Worm (Caenorhabditis elegans) whole organism, L2 larva: Measurements from ENCODE around the gene xpo-1.

Experiments used
- C34F6.9 ChIP-seq: fragments of 150-350 bp; optimal IDR thresholded peaks from 2 replicates; lab custom pipeline; 2014; ENCODE audit warnings: missing biosample characterization, missing genetic modification characterization
- R02D3.7 ChIP-seq: fragments of 150-350 bp; optimal IDR thresholded peaks from 2 replicates; lab custom pipeline; 2014; ENCODE audit warnings: missing biosample characterization, missing genetic modification characterization
- ZK546.5 ChIP-seq: sonication (generic microtip); optimal IDR thresholded peaks from 2 replicates; lab custom pipeline; 2017; ENCODE audit warnings: missing biosample characterization, missing genetic modification characterization
- alr-1 ChIP-seq: fragments of 150-350 bp; optimal IDR thresholded peaks from 2 replicates; lab custom pipeline; 2014; ENCODE audit warnings: missing biosample characterization, missing genetic modification characterization
- aly-2 ChIP-seq: fragments of 150-350 bp; optimal IDR thresholded peaks from 2 replicates; lab custom pipeline; 2014; ENCODE audit warnings: missing biosample characterization, missing genetic modification characterization
- ama-1 ChIP-seq: fragments of 150-350 bp; optimal IDR thresholded peaks from 2 replicates; lab custom pipeline; 2018; ENCODE audit warnings: inconsistent platforms
- crh-2 ChIP-seq: sonication (generic microtip); optimal IDR thresholded peaks from 2 replicates; lab custom pipeline; 2017; ENCODE audit warnings: missing biosample characterization, missing genetic modification characterization
- dmd-4 ChIP-seq: sonication (generic microtip); optimal IDR thresholded peaks from 2 replicates; lab custom pipeline; 2017; ENCODE audit warnings: missing biosample characterization, missing genetic modification characterization
- fos-1 ChIP-seq: fragments of 150-350 bp; optimal IDR thresholded peaks from 2 replicates; lab custom pipeline; 2014; ENCODE audit warnings: missing biosample characterization, missing genetic modification characterization
- gmeb-1 ChIP-seq: fragments of 150-350 bp; optimal IDR thresholded peaks from 2 replicates; lab custom pipeline; 2014; ENCODE audit warnings: missing biosample characterization, missing genetic modification characterization
- lin-11 ChIP-seq: fragments of 150-350 bp; sonication (generic microtip); optimal IDR thresholded peaks from 2 replicates; lab custom pipeline; 2014; ENCODE audit warnings: missing biosample characterization, missing genetic modification characterization, inconsistent platforms, mixed read lengths
- lin-13 ChIP-seq: fragments of 150-350 bp; optimal IDR thresholded peaks from 2 replicates; lab custom pipeline; 2014; ENCODE audit warnings: missing biosample characterization, missing genetic modification reagents, missing genetic modification characterization
- mab-5 ChIP-seq: fragments of 150-350 bp; optimal IDR thresholded peaks from 2 replicates; lab custom pipeline; 2014; ENCODE audit warnings: missing biosample characterization, missing genetic modification characterization
- mbf-1 ChIP-seq: sonication (generic microtip); optimal IDR thresholded peaks from 2 replicates; lab custom pipeline; 2017; ENCODE audit warnings: missing biosample characterization, missing genetic modification characterization
- mdl-1 ChIP-seq, 2 experiments: fragments of 150-350 bp in 1 of 2; sonication (generic microtip) in 1 of 2; optimal IDR thresholded peaks; 2 replicates each; lab custom pipeline; 2017; ENCODE audit warnings: missing biosample characterization in 2 of 2, missing genetic modification characterization in 2 of 2
- nhr-10 ChIP-seq: sonication (generic microtip); optimal IDR thresholded peaks from 2 replicates; lab custom pipeline; 2017; ENCODE audit warnings: missing biosample characterization, missing genetic modification characterization
- nhr-12 ChIP-seq: fragments of 150-350 bp; optimal IDR thresholded peaks from 2 replicates; lab custom pipeline; 2014; ENCODE audit warnings: missing biosample characterization, missing genetic modification characterization
- nhr-129 ChIP-seq: fragments of 150-350 bp; optimal IDR thresholded peaks from 2 replicates; lab custom pipeline; 2014; ENCODE audit warnings: missing biosample characterization, missing genetic modification characterization
- nhr-21 ChIP-seq: fragments of 150-350 bp; optimal IDR thresholded peaks from 2 replicates; lab custom pipeline; 2014; ENCODE audit warnings: missing biosample characterization, missing genetic modification characterization
- nhr-23 ChIP-seq: fragments of 150-350 bp; optimal IDR thresholded peaks from 2 replicates; lab custom pipeline; 2014; ENCODE audit warnings: missing biosample characterization, missing genetic modification reagents, missing genetic modification characterization
- nhr-25 ChIP-seq: fragments of 150-350 bp; sonication (generic microtip); optimal IDR thresholded peaks from 3 replicates; lab custom pipeline; 2014; ENCODE audit warnings: missing biosample characterization, missing genetic modification characterization
- nhr-6 ChIP-seq: fragments of 150-350 bp; optimal IDR thresholded peaks from 2 replicates; lab custom pipeline; 2014; ENCODE audit warnings: missing biosample characterization, missing genetic modification characterization
- peb-1 ChIP-seq: fragments of 150-350 bp; optimal IDR thresholded peaks from 2 replicates; lab custom pipeline; 2014; ENCODE audit warnings: missing biosample characterization, missing genetic modification characterization
- sem-4 ChIP-seq: fragments of 150-350 bp; optimal IDR thresholded peaks from 2 replicates; lab custom pipeline; 2014; ENCODE audit warnings: missing biosample characterization, missing genetic modification reagents, missing genetic modification characterization
- skn-1 ChIP-seq: sonication (generic microtip); optimal IDR thresholded peaks from 2 replicates; lab custom pipeline; 2017; ENCODE audit warnings: missing biosample characterization, missing genetic modification characterization
- sma-3 ChIP-seq: sonication (generic microtip); optimal IDR thresholded peaks from 2 replicates; lab custom pipeline; 2016; ENCODE audit warnings: missing genetic modification reagents, missing genetic modification characterization, missing compliant biosample characterization
- sma-9 ChIP-seq, 2 experiments: fragments of 150-350 bp in 1 of 2; sonication (generic microtip) in 1 of 2; optimal IDR thresholded peaks; 2 replicates each; lab custom pipeline; 2014 to 2016; ENCODE audit warnings: missing genetic modification characterization in 2 of 2, mild to moderate bottlenecking in 1 of 2, missing biosample characterization in 1 of 2, missing compliant biosample characterization in 1 of 2, missing genetic modification reagents in 1 of 2, moderate library complexity in 1 of 2
- snpc-4 ChIP-seq: fragments of 150-350 bp; optimal IDR thresholded peaks from 2 replicates; lab custom pipeline; 2014; ENCODE audit warnings: missing biosample characterization, missing genetic modification characterization
- unc-39 ChIP-seq: fragments of 150-350 bp; optimal IDR thresholded peaks from 2 replicates; lab custom pipeline; 2014; ENCODE audit warnings: missing biosample characterization, missing genetic modification characterization
- unc-55 ChIP-seq: fragments of 150-350 bp; sonication (generic microtip); optimal IDR thresholded peaks from 3 replicates; lab custom pipeline; 2014; ENCODE audit warnings: missing biosample characterization, missing genetic modification reagents, missing genetic modification characterization
- unc-62 ChIP-seq: fragments of 150-350 bp; optimal IDR thresholded peaks from 2 replicates; lab custom pipeline; 2014; ENCODE audit warnings: missing biosample characterization, missing genetic modification reagents, missing genetic modification characterization
- ztf-1 ChIP-seq: fragments of 200-800 bp; sonication (Bioruptor generic); conservative IDR thresholded peaks from 2 replicates; pipeline ENCODE4 v1.3.6; 2022; ENCODE audit warnings: missing genetic modification characterization, missing compliant biosample characterization
- ztf-4 ChIP-seq: fragments of 150-350 bp; optimal IDR thresholded peaks from 2 replicates; lab custom pipeline; 2014; ENCODE audit warnings: missing biosample characterization, missing genetic modification characterization

xpo-1 gene

DNA sequence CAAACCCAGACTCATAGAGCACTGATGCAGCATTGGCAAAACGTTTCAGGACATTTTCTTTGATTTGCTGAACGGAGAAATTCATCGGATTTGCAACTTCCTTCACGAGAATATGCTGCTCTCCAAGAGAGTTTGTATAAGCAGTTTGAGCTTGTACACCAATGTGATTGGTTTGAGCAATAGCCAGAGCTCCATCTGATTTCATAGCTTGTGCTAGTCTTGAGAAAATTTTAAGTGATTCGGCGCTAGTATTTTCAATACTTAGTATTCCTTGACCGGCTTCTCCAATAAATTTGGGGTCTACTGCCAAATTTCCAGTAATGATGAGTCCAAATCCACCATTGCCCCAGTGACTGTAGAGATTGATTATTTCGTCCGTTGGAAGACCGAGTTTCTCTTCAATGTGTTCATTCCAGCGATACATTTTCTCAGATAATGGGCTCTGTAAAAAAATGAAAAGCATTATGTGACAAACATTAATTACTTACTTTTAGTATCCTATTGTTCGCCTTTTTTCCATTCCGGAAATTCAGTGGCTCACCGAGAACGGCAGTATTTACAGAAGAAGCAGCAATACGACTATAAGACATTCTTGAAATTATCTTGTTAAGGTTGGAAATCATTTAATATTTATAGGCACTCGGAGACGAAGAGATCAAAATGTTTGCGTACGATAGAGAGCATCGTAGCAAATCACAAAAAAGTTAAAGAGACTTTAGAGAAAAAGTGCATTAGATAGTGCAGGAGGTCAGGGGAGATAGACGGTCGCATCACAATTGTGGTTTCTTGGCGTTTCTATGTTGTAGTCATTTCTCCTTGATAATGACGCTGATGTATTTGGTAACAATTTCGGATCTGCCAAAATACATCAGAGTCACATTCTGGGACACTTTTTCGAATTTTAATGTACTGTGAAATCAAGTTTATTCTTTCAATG is 4.7 kb downstream of the xpo-1 start, which contains the start of gene ZK742.3:
Gene ZK742.3 (minus strand): TSS at position 593 of the 937 bp plus-strand sequence.
- TF ChIP-seq fos-1 (tag; lab: Kevin White, UChicago) (peak; percentile 65), snpc-4 (no peak), nhr-129 (tag; lab: Kevin White, UChicago) (peak; percentile 12), sma-3 (GFP tag; lab: Kevin White, UChicago) (no peak), nhr-25 (tag; lab: Kevin White, UChicago) (no peak), mdl-1 (tag; optimal IDR thresholded peaks at IDR 0.05; lab: Kevin White, UChicago) (no peak), dmd-4 (no peak), sma-9 (GFP tag; optimal IDR thresholded peaks at IDR 0.05; lab: Kevin White, UChicago) (peak; percentile 47), sma-9 (tag; optimal IDR thresholded peaks at IDR 0.05; lab: Kevin White, UChicago) (no peak), crh-2 (tag; lab: Kevin White, UChicago) (peak; percentile 19)

DNA sequence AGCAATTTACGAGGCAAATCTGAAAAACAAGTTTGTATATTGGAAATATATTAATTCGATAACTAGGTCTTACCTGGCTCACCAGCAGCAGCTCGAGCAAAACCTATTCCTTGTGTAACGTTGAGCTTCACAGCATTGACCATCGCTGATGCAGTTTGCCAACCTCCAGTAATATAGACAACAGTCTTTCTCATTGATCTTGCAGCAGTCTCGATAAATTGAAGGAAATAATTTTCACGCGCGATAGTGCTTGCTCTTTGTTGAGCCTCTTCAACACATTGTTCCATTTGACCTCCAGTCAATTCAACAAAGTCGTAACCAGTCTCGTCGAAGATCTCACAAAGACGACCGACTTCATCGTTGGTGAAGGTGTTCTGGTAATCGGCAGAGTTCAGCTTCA is 5.7 kb downstream of the xpo-1 start:
- TF ChIP-seq ztf-1 (GFP tag; lab: Robert Waterston, UW) (no peak), nhr-129 (tag; lab: Kevin White, UChicago) (no peak), nhr-6 (tag; lab: Kevin White, UChicago) (no peak), lin-11 (tag; lab: Kevin White, UChicago) (no peak), gmeb-1 (tag; lab: Kevin White, UChicago) (no peak), unc-62 (GFP tag; lab: Kevin White, UChicago) (no peak), lin-13 (GFP tag; lab: Kevin White, UChicago) (no peak), ama-1 (lab: Kevin White, UChicago) (no peak), ZK546.5 (tag; lab: Kevin White, UChicago) (no peak), mdl-1 (tag; optimal IDR thresholded peaks at IDR 0.05; lab: Kevin White, UChicago) (no peak), nhr-25 (tag; lab: Kevin White, UChicago) (no peak)

- TF ChIP-seq peb-1 (tag; lab: Kevin White, UChicago) (no peak), sma-3 (GFP tag; lab: Kevin White, UChicago) (no peak), nhr-10 (tag; lab: Kevin White, UChicago) (no peak), sma-9 (GFP tag; optimal IDR thresholded peaks at IDR 0.05; lab: Kevin White, UChicago) (peak; percentile 24), sma-9 (tag; optimal IDR thresholded peaks at IDR 0.05; lab: Kevin White, UChicago) (no peak)
Observed at ce11 chrV:7811758-7812157, 6.9 kb downstream of the xpo-1 start, which contains the start of gene ZK742.4. Gene ZK742.4 (minus strand): TSS chrV:7811792.

- TF ChIP-seq nhr-21 (tag; lab: Kevin White, UChicago), result no peak
- TF ChIP-seq mab-5 (tag; lab: Kevin White, UChicago), result no peak
- no peak for TF ChIP-seq aly-2 (tag; lab: Kevin White, UChicago)
- TF ChIP-seq ZK546.5 (tag; lab: Kevin White, UChicago), result no peak
- TF ChIP-seq mbf-1 (tag; lab: Kevin White, UChicago), result no peak
- TF ChIP-seq unc-55 (GFP tag; lab: Kevin White, UChicago), result no peak
- no peak for TF ChIP-seq lin-11 (tag; lab: Kevin White, UChicago)
- TF ChIP-seq sem-4 (tag; lab: Kevin White, UChicago), result no peak
- no peak for TF ChIP-seq nhr-23 (tag; lab: Kevin White, UChicago)
Observed at ce11 chrV:7814601-7815000, 9.7 kb downstream of the xpo-1 start, which contains the start of gene ZK742.6. Gene ZK742.6 (minus strand): TSS chrV:7814942.

- TF ChIP-seq R02D3.7 (tag; lab: Kevin White, UChicago), result no peak
- no peak for TF ChIP-seq crh-2 (tag; lab: Kevin White, UChicago)
- no peak for TF ChIP-seq unc-39 (tag; lab: Kevin White, UChicago)
- no peak for TF ChIP-seq nhr-12
- TF ChIP-seq sma-3 (GFP tag; lab: Kevin White, UChicago), result no peak
- TF ChIP-seq skn-1 (tag; lab: Kevin White, UChicago), result no peak
- TF ChIP-seq nhr-10 (tag; lab: Kevin White, UChicago), result no peak
- no peak for TF ChIP-seq alr-1 (tag; lab: Kevin White, UChicago)
- TF ChIP-seq ztf-4 (tag; lab: Kevin White, UChicago), result no peak
- TF ChIP-seq C34F6.9, result no peak
- TF ChIP-seq mab-5 (tag; lab: Kevin White, UChicago), result no peak
- no peak for TF ChIP-seq ztf-1 (GFP tag; lab: Robert Waterston, UW)
- no peak for TF ChIP-seq mdl-1 (tag; optimal IDR thresholded peaks at IDR 0.05; lab: Kevin White, UChicago)
Observed at ce11 chrV:7816486-7816885, 11.6 kb downstream of the xpo-1 start.
